Worm (Caenorhabditis elegans): ENCODE measurements around the gene F54F2.14.
A peak's percentile ranks its signal among the peaks of the same experiment; 100 is the strongest.

DNA sequence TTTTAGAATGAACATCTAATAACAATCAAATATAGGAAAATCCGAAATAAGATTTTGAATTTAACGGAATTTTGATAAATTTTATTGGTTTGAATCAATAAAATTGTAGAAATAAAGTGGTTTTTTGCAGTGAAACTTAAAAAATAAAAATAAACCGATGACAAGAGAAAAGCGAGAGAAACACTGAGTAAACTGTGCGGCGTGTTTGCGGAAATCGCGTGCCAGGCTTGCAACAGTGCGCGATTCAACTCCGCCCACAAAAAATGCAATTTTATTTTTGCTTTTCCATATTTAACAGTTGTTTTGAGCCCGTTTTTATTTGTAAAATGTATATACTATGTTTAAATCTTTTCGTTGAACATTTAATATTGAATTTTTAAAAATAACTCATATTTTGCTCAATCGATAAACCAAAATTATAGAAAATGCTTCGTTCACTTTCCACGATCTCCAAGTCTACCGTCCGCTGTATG lies 23.4 kb upstream of the F54F2.14 start, which contains the start of gene mtss-1:
- TF ChIP-seq klf-2 (GFP tag; conservative IDR thresholded peaks at IDR 0.05) (peak; percentile 76), flt-1 (GFP tag; IDR thresholded peaks at IDR 0.05) (peak; percentile 90), ztf-23 (GFP tag; IDR thresholded peaks at IDR 0.05) (peak; percentile 88), T22C8.4 (GFP tag; IDR thresholded peaks at IDR 0.05) (peak; percentile 71), tab-1 (GFP tag; IDR thresholded peaks at IDR 0.05) (peak; percentile 87)
